Fruit fly (Drosophila melanogaster) whole organism, wandering third instar larva: ENCODE results near the gene CG13086.

Experiments used
- CG32264 ChIP-seq: fragments of 200-800 bp; sonication (Bioruptor generic); optimal IDR thresholded peaks from 2 replicates; lab custom pipeline; 2016; ENCODE audit warnings: missing biosample characterization, missing genetic modification characterization
- Hnf4 ChIP-seq: fragments of 200-800 bp; sonication (Bioruptor generic); optimal IDR thresholded peaks from 2 replicates; lab custom pipeline; 2016; ENCODE audit warnings: missing biosample characterization, mild to moderate bottlenecking, missing genetic modification characterization
- br ChIP-seq: fragments of 200-800 bp; sonication (Bioruptor generic); optimal IDR thresholded peaks from 2 replicates; lab custom pipeline; 2016; ENCODE audit warnings: missing biosample characterization, missing genetic modification characterization
- lola ChIP-seq: fragments of >200 bp; optimal IDR thresholded peaks from 2 replicates; lab custom pipeline; 2017; ENCODE audit warnings: missing biosample characterization, missing genetic modification characterization
- pan ChIP-seq: fragments of >200 bp; optimal IDR thresholded peaks from 2 replicates; lab custom pipeline; 2017
- sv ChIP-seq: fragments of 200-800 bp; sonication (Bioruptor generic); optimal IDR thresholded peaks from 3 replicates; lab custom pipeline; 2016; ENCODE audit warnings: missing biosample characterization, missing genetic modification characterization
- tai ChIP-seq: sonication (Bioruptor generic); optimal IDR thresholded peaks from 2 replicates; lab custom pipeline; 2016; ENCODE audit warnings: missing biosample characterization, missing genetic modification characterization

dm6 chr2L:19362734-19363363 is 1.3 kb upstream of the CG13086 start, which contains the start of gene dnt:
- TF ChIP-seq lola (GFP tag; lab: Kevin White, UChicago): no peak
- no peak for TF ChIP-seq tai (GFP tag; lab: Kevin White, UChicago)
- TF ChIP-seq br: no peak
- no peak for TF ChIP-seq pan
- no peak for TF ChIP-seq CG32264 (GFP tag; lab: Kevin White, UChicago)
- no peak for TF ChIP-seq Hnf4 (GFP tag; lab: Kevin White, UChicago)
- no peak for TF ChIP-seq sv
